Worm (Caenorhabditis elegans) whole organism, midembryonic: ENCODE measurements around the gene nep-16.

ENCODE experiments used
- T22C8.4 ChIP-seq: fragments of 200-800 bp; sonication (Bioruptor generic); IDR thresholded peaks from 2 replicates; pipeline ENCODE4 v1.3.6; 2022; ENCODE audit warnings: missing genetic modification characterization, missing compliant biosample characterization
- cog-1 ChIP-seq: sonication (generic microtip); optimal IDR thresholded peaks from 2 replicates; lab custom pipeline; 2016; ENCODE audit warnings: missing genetic modification characterization, missing compliant biosample characterization
- klf-2 ChIP-seq: fragments of 200-800 bp; sonication (Bioruptor generic); conservative IDR thresholded peaks from 2 replicates; pipeline ENCODE4 v1.3.6; 2022; ENCODE audit warnings: missing genetic modification reagents, missing genetic modification characterization, missing compliant biosample characterization
- med-1 ChIP-seq: sonication (generic microtip); optimal IDR thresholded peaks from 2 replicates; lab custom pipeline; 2017; ENCODE audit warnings: missing genetic modification characterization, mild to moderate bottlenecking, missing compliant biosample characterization, antibody characterized with exemption, missing genetic modification reagents; ENCODE audit not compliant: insufficient read depth
- ref-1 ChIP-seq: fragments of 200-800 bp; sonication (Bioruptor generic); conservative IDR thresholded peaks from 2 replicates; pipeline ENCODE4 v1.3.6; 2022; ENCODE audit warnings: missing genetic modification reagents, missing genetic modification characterization, missing compliant biosample characterization
- tab-1 ChIP-seq: fragments of 200-800 bp; sonication (Bioruptor generic); IDR thresholded peaks from 2 replicates; pipeline ENCODE4 v1.3.6; 2022; ENCODE audit warnings: missing genetic modification characterization, missing compliant biosample characterization
- ztf-23 ChIP-seq: fragments of 200-800 bp; sonication (Bioruptor generic); IDR thresholded peaks from 2 replicates; pipeline ENCODE4 v1.3.6; 2022; ENCODE audit warnings: missing genetic modification reagents, missing genetic modification characterization, missing compliant biosample characterization
- ztf-29 ChIP-seq: fragments of 200-800 bp; sonication (Bioruptor generic); IDR thresholded peaks from 2 replicates; pipeline ENCODE4 v1.3.6; 2022; ENCODE audit warnings: missing genetic modification reagents, missing genetic modification characterization, missing compliant biosample characterization

- TF ChIP-seq klf-2 (GFP tag; lab: Robert Waterston, UW) (no peak), ref-1 (no peak), T22C8.4 (no peak), cog-1 (tag; lab: Kevin White, UChicago) (no peak), ztf-29 (GFP tag; lab: Robert Waterston, UW) (no peak), tab-1 (GFP tag; lab: Robert Waterston, UW) (no peak), med-1 (no peak), ztf-23 (GFP tag; lab: Robert Waterston, UW) (no peak)
These were observed 17.8 kb downstream of the nep-16 start for ce11 chrIV:7623868-7624267.
